Worm (Caenorhabditis elegans) whole organism, young adult: ENCODE results near the gene col-118.

ENCODE experiments used
- B0019.2 ChIP-seq: fragments of 200-800 bp; sonication (Bioruptor generic); conservative IDR thresholded peaks from 2 replicates; pipeline ENCODE4 v1.3.6; 2022; ENCODE audit warnings: missing genetic modification reagents, missing genetic modification characterization, missing compliant biosample characterization
- D2030.7 ChIP-seq: fragments of 200-800 bp; sonication (Bioruptor generic); IDR thresholded peaks from 2 replicates; pipeline ENCODE4 v1.3.6; 2022; ENCODE audit warnings: missing genetic modification reagents, missing genetic modification characterization, missing compliant biosample characterization
- F22D6.2 ChIP-seq: sonication (generic microtip); optimal IDR thresholded peaks from 2 replicates; lab custom pipeline; 2016; ENCODE audit warnings: mild to moderate bottlenecking, missing genetic modification characterization, missing compliant biosample characterization
- F39B2.1 ChIP-seq: fragments of 200-800 bp; sonication (Bioruptor generic); IDR thresholded peaks from 2 replicates; pipeline ENCODE4 v1.3.6; 2022; ENCODE audit warnings: missing genetic modification reagents, missing genetic modification characterization, missing compliant biosample characterization
- K11D2.4 ChIP-seq: fragments of 200-800 bp; sonication (Bioruptor generic); IDR thresholded peaks from 2 replicates; pipeline ENCODE4 v1.3.6; 2022; ENCODE audit warnings: missing genetic modification reagents, missing genetic modification characterization, missing compliant biosample characterization
- Y67H2A.10 ChIP-seq: fragments of 200-800 bp; sonication (Bioruptor generic); conservative IDR thresholded peaks from 2 replicates; pipeline ENCODE4 v1.3.6; 2022; ENCODE audit warnings: missing genetic modification reagents, missing genetic modification characterization, missing compliant biosample characterization
- Y79H2A.3 ChIP-seq: fragments of 200-800 bp; sonication (Bioruptor generic); conservative IDR thresholded peaks from 2 replicates; pipeline ENCODE4 v1.3.6; 2022; ENCODE audit warnings: missing genetic modification reagents, missing genetic modification characterization, missing compliant biosample characterization
- Y95B8A.8 ChIP-seq: fragments of 200-800 bp; sonication (Bioruptor generic); IDR thresholded peaks from 2 replicates; pipeline ENCODE4 v1.3.6; 2022; ENCODE audit warnings: missing genetic modification reagents, missing genetic modification characterization, missing compliant biosample characterization
- ZK185.1 ChIP-seq: sonication (generic microtip); optimal IDR thresholded peaks from 2 replicates; lab custom pipeline; 2016; ENCODE audit warnings: mild to moderate bottlenecking, missing genetic modification characterization, missing compliant biosample characterization; ENCODE audit not compliant: poor library complexity, severe bottlenecking
- athp-1 ChIP-seq: sonication (generic microtip); optimal IDR thresholded peaks from 2 replicates; lab custom pipeline; 2017; ENCODE audit warnings: mild to moderate bottlenecking, missing genetic modification characterization, missing compliant biosample characterization
- attf-3 ChIP-seq: fragments of 200-800 bp; sonication (Bioruptor generic); conservative IDR thresholded peaks from 2 replicates; pipeline ENCODE4 v1.3.6; 2022; ENCODE audit warnings: missing genetic modification reagents, missing genetic modification characterization, missing compliant biosample characterization
- bed-2 ChIP-seq: fragments of 200-800 bp; sonication (Bioruptor generic); IDR thresholded peaks from 2 replicates; pipeline ENCODE4 v1.3.6; 2022; ENCODE audit warnings: missing genetic modification reagents, missing genetic modification characterization, missing compliant biosample characterization
- ceh-27 ChIP-seq: fragments of 200-800 bp; sonication (Bioruptor generic); optimal IDR thresholded peaks from 2 replicates; lab custom pipeline; 2018; ENCODE audit warnings: mild to moderate bottlenecking, missing genetic modification characterization, moderate library complexity, missing compliant biosample characterization
- ceh-40 ChIP-seq: fragments of 200-800 bp; sonication (Bioruptor generic); IDR thresholded peaks from 2 replicates; pipeline ENCODE4 v1.3.6; 2022; ENCODE audit warnings: missing genetic modification characterization, missing compliant biosample characterization
- ceh-91 ChIP-seq: fragments of 200-800 bp; sonication (Bioruptor generic); IDR thresholded peaks from 2 replicates; pipeline ENCODE4 v1.3.6; 2022; ENCODE audit warnings: missing genetic modification reagents, missing genetic modification characterization, missing compliant biosample characterization
- die-1 ChIP-seq: sonication (generic microtip); optimal IDR thresholded peaks from 2 replicates; lab custom pipeline; 2016; ENCODE audit warnings: missing genotype, mild to moderate bottlenecking, missing genetic modification characterization, missing compliant biosample characterization
- egl-44 ChIP-seq: fragments of 200-800 bp; sonication (Bioruptor generic); IDR thresholded peaks from 2 replicates; pipeline ENCODE4 v1.3.6; 2022; ENCODE audit warnings: missing genetic modification reagents, missing genetic modification characterization, missing compliant biosample characterization
- egrh-3 ChIP-seq: fragments of 200-800 bp; sonication (Bioruptor generic); IDR thresholded peaks from 2 replicates; pipeline ENCODE4 v1.3.6; 2022; ENCODE audit warnings: missing genetic modification reagents, missing genetic modification characterization, missing compliant biosample characterization
- ekl-4 ChIP-seq: fragments of 200-800 bp; sonication (Bioruptor generic); IDR thresholded peaks from 2 replicates; pipeline ENCODE4 v1.3.6; 2022; ENCODE audit warnings: missing genetic modification reagents, missing genetic modification characterization, missing compliant biosample characterization
- hlh-26 ChIP-seq: fragments of 200-800 bp; sonication (Bioruptor generic); conservative IDR thresholded peaks from 2 replicates; pipeline ENCODE4 v1.3.6; 2022; ENCODE audit warnings: missing genetic modification reagents, missing genetic modification characterization, missing compliant biosample characterization
- hrde-1 ChIP-seq: sonication (generic microtip); optimal IDR thresholded peaks from 2 replicates; lab custom pipeline; 2016; ENCODE audit warnings: missing genetic modification characterization, mild to moderate bottlenecking, missing compliant biosample characterization, moderate library complexity, missing genotype, missing genetic modification reagents, borderline replicate concordance
- let-607 ChIP-seq, 2 experiments: fragments of 200-800 bp in 1 of 2; sonication (Bioruptor generic) in 1 of 2; sonication (generic microtip) in 1 of 2; optimal IDR thresholded peaks; 2 replicates each; lab custom pipeline; 2016 to 2018; ENCODE audit warnings: mild to moderate bottlenecking in 2 of 2, missing compliant biosample characterization in 2 of 2, missing genetic modification characterization in 2 of 2, moderate library complexity in 2 of 2, missing genotype in 1 of 2
- lin-26 ChIP-seq: fragments of 200-800 bp; sonication (Bioruptor generic); IDR thresholded peaks from 2 replicates; pipeline ENCODE4 v1.3.6; 2022; ENCODE audit warnings: missing genetic modification reagents, missing genetic modification characterization, missing compliant biosample characterization
- lin-35 ChIP-seq, 3 experiments: fragments of 150-350 bp in 2 of 3; sonication (generic microtip) in 1 of 3; optimal IDR thresholded peaks; 2 replicates each; lab custom pipeline; 2014 to 2018; ENCODE audit warnings: missing biosample characterization in 3 of 3, missing genetic modification characterization in 3 of 3, missing genetic modification reagents in 3 of 3
- lsl-1 ChIP-seq: fragments of 200-800 bp; sonication (Bioruptor generic); optimal IDR thresholded peaks from 2 replicates; lab custom pipeline; 2018; ENCODE audit warnings: mild to moderate bottlenecking, missing genetic modification characterization, moderate library complexity, missing compliant biosample characterization
- lsy-27 ChIP-seq: sonication (generic microtip); optimal IDR thresholded peaks from 2 replicates; lab custom pipeline; 2017; ENCODE audit warnings: missing genetic modification characterization, mild to moderate bottlenecking, missing compliant biosample characterization, antibody characterized with exemption, missing genotype, borderline replicate concordance; ENCODE audit not compliant: insufficient read depth
- madf-3 ChIP-seq: fragments of 200-800 bp; sonication (Bioruptor generic); IDR thresholded peaks from 2 replicates; pipeline ENCODE4 v1.3.6; 2022; ENCODE audit warnings: missing genetic modification reagents, missing genetic modification characterization, missing compliant biosample characterization
- madf-6 ChIP-seq: fragments of 200-800 bp; sonication (Bioruptor generic); IDR thresholded peaks from 2 replicates; pipeline ENCODE4 v1.3.6; 2022; ENCODE audit warnings: missing genetic modification reagents, missing genetic modification characterization, missing compliant biosample characterization
- mcd-1 ChIP-seq: fragments of 200-800 bp; sonication (Bioruptor generic); IDR thresholded peaks from 2 replicates; pipeline ENCODE4 v1.3.6; 2022; ENCODE audit warnings: missing genetic modification reagents, missing genetic modification characterization, missing compliant biosample characterization
- nfya-2 ChIP-seq: fragments of 200-800 bp; sonication (Bioruptor generic); IDR thresholded peaks from 2 replicates; pipeline ENCODE4 v1.3.6; 2022; ENCODE audit warnings: missing genetic modification reagents, missing genetic modification characterization, missing compliant biosample characterization
- nfyb-1 ChIP-seq: fragments of 200-800 bp; sonication (Bioruptor generic); IDR thresholded peaks from 2 replicates; pipeline ENCODE4 v1.3.6; 2022; ENCODE audit warnings: missing genetic modification reagents, missing genetic modification characterization, missing compliant biosample characterization
- nhr-120 ChIP-seq: fragments of 200-800 bp; sonication (Bioruptor generic); IDR thresholded peaks from 2 replicates; pipeline ENCODE4 v1.3.6; 2022; ENCODE audit warnings: missing genetic modification characterization, missing compliant biosample characterization
- nhr-179 ChIP-seq: sonication (generic microtip); optimal IDR thresholded peaks from 2 replicates; lab custom pipeline; 2016; ENCODE audit warnings: mild to moderate bottlenecking, missing genetic modification characterization, missing compliant biosample characterization
- nhr-27 ChIP-seq: fragments of 200-800 bp; sonication (Bioruptor generic); optimal IDR thresholded peaks from 2 replicates; lab custom pipeline; 2018; ENCODE audit warnings: mild to moderate bottlenecking, missing genetic modification characterization, moderate library complexity, missing compliant biosample characterization
- nhr-80 ChIP-seq: sonication (generic microtip); optimal IDR thresholded peaks from 2 replicates; lab custom pipeline; 2016; ENCODE audit warnings: missing genetic modification characterization, missing compliant biosample characterization
- pbrm-1 ChIP-seq: fragments of 200-800 bp; sonication (Bioruptor generic); IDR thresholded peaks from 2 replicates; pipeline ENCODE4 v1.3.6; 2022; ENCODE audit warnings: missing genetic modification reagents, missing genetic modification characterization, missing compliant biosample characterization
- pha-4 ChIP-seq: fragments of 150-350 bp; sonication (generic microtip); optimal IDR thresholded peaks from 2 replicates; lab custom pipeline; 2014; ENCODE audit warnings: missing biosample characterization, missing genetic modification reagents, missing genetic modification characterization
- repo-1 ChIP-seq: sonication (generic microtip); optimal IDR thresholded peaks from 2 replicates; lab custom pipeline; 2017; ENCODE audit warnings: mild to moderate bottlenecking, missing genetic modification characterization, missing compliant biosample characterization
- sdz-38 ChIP-seq: sonication (generic microtip); optimal IDR thresholded peaks from 2 replicates; lab custom pipeline; 2016; ENCODE audit warnings: missing genotype, missing genetic modification characterization, missing compliant biosample characterization
- snpc-4 ChIP-seq, 5 experiments: fragments of 150-350 bp in 1 of 5; sonication (generic microtip) in 4 of 5; optimal IDR thresholded peaks; 2 replicates each; lab custom pipeline; 2014 to 2018; ENCODE audit warnings: missing genetic modification characterization in 5 of 5, missing biosample characterization in 3 of 5, antibody characterized with exemption in 2 of 5, mild to moderate bottlenecking in 2 of 5, missing compliant biosample characterization in 2 of 5, missing genotype in 2 of 5, moderate library complexity in 2 of 5, missing genetic modification reagents in 1 of 5
- tbx-9 ChIP-seq: sonication (generic microtip); optimal IDR thresholded peaks from 2 replicates; lab custom pipeline; 2016; ENCODE audit warnings: borderline replicate concordance, missing genetic modification characterization, inconsistent platforms, missing compliant biosample characterization
- tlf-1 ChIP-seq: fragments of 200-800 bp; sonication (Bioruptor generic); optimal IDR thresholded peaks from 2 replicates; lab custom pipeline; 2018; ENCODE audit warnings: mild to moderate bottlenecking, missing genetic modification characterization, missing compliant biosample characterization
- unc-130 ChIP-seq: sonication (generic microtip); optimal IDR thresholded peaks from 2 replicates; lab custom pipeline; 2016; ENCODE audit warnings: missing genetic modification reagents, missing genetic modification characterization, missing compliant biosample characterization
- unc-62 ChIP-seq: fragments of 150-350 bp; optimal IDR thresholded peaks from 2 replicates; lab custom pipeline; 2014; ENCODE audit warnings: missing biosample characterization, missing genetic modification reagents, missing genetic modification characterization
- xnd-1 ChIP-seq: sonication (generic microtip); optimal IDR thresholded peaks from 2 replicates; lab custom pipeline; 2016; ENCODE audit warnings: missing genotype, missing genetic modification reagents, missing genetic modification characterization, missing compliant biosample characterization
- ztf-18 ChIP-seq: sonication (generic microtip); optimal IDR thresholded peaks from 2 replicates; lab custom pipeline; 2016; ENCODE audit warnings: missing genotype, mild to moderate bottlenecking, missing genetic modification characterization, missing compliant biosample characterization
- ztf-3 ChIP-seq: fragments of 200-800 bp; sonication (Bioruptor generic); optimal IDR thresholded peaks from 2 replicates; lab custom pipeline; 2018; ENCODE audit warnings: mild to moderate bottlenecking, missing genetic modification characterization, missing compliant biosample characterization

Gene col-118

ce11 chrIV:8888525-8889026 is 40.6 kb downstream of the col-118 start, which contains the start of gene oma-1 (continued):
- TF ChIP-seq ceh-40: no peak
- no peak for TF ChIP-seq egrh-3 (GFP tag; lab: Robert Waterston, UW)
- TF ChIP-seq nfyb-1 (GFP tag; lab: Robert Waterston, UW): no peak
- no peak for TF ChIP-seq bed-2 (GFP tag; lab: Robert Waterston, UW)
- no peak for TF ChIP-seq hlh-26 (GFP tag; lab: Robert Waterston, UW)
- no peak for TF ChIP-seq nhr-80 (tag; lab: Kevin White, UChicago)
- no peak for TF ChIP-seq F22D6.2 (tag; lab: Kevin White, UChicago)
- TF ChIP-seq ekl-4 (GFP tag; lab: Robert Waterston, UW): no peak
- no peak for TF ChIP-seq Y79H2A.3 (GFP tag; lab: Robert Waterston, UW)
- TF ChIP-seq nhr-179: no peak
- no peak for TF ChIP-seq unc-62 (GFP tag; lab: Kevin White, UChicago)
- TF ChIP-seq attf-3 (GFP tag; lab: Robert Waterston, UW): peak; percentile 56; the same call in 1 of the 2 replicates
- TF ChIP-seq madf-6 (GFP tag; lab: Robert Waterston, UW): peak; percentile 99
- TF ChIP-seq D2030.7 (GFP tag; lab: Robert Waterston, UW): peak; percentile 88
- no peak for TF ChIP-seq egl-44 (GFP tag; lab: Robert Waterston, UW)
- no peak for TF ChIP-seq nfya-2 (GFP tag; lab: Robert Waterston, UW)
- no peak; the same call in 1 of the 2 replicates for TF ChIP-seq madf-3 (GFP tag; lab: Robert Waterston, UW)
- peak; percentile 78 for TF ChIP-seq tlf-1 (GFP tag; lab: Kevin White, UChicago)
- no peak for TF ChIP-seq lsy-27 (tag; lab: Kevin White, UChicago)
- TF ChIP-seq tbx-9 (tag; lab: Kevin White, UChicago): no peak
- peak; percentile 91 for TF ChIP-seq ceh-91 (GFP tag; lab: Robert Waterston, UW)
- TF ChIP-seq unc-130 (GFP tag; lab: Kevin White, UChicago): peak; percentile 44
- no peak for TF ChIP-seq pha-4 (tag; lab: Kevin White, UChicago)
- TF ChIP-seq mcd-1 (GFP tag; lab: Robert Waterston, UW): no peak
- no peak for TF ChIP-seq repo-1 (tag; lab: Kevin White, UChicago)
- TF ChIP-seq sdz-38 (tag; lab: Kevin White, UChicago): no peak
- peak; percentile 95 for TF ChIP-seq xnd-1 (tag; lab: Kevin White, UChicago)
- peak in 1 of 3 experiments; percentile 64 for TF ChIP-seq lin-35 (GFP tag; optimal IDR thresholded peaks at IDR 0.05; lab: Kevin White, UChicago)
- no peak; the same call in 1 of the 2 replicates for TF ChIP-seq pbrm-1
- TF ChIP-seq Y67H2A.10 (GFP tag; lab: Robert Waterston, UW): no peak
- no peak for TF ChIP-seq hrde-1
- TF ChIP-seq Y95B8A.8 (GFP tag; lab: Robert Waterston, UW): 0 out of 2 replicates have a peak, but pooled peaks have one; percentile 41
- TF ChIP-seq nhr-27 (tag; lab: Kevin White, UChicago): no peak
- no peak for TF ChIP-seq athp-1 (tag; lab: Kevin White, UChicago)
- TF ChIP-seq ZK185.1: no peak
- no peak for TF ChIP-seq die-1 (tag; lab: Kevin White, UChicago)
- TF ChIP-seq K11D2.4 (GFP tag; lab: Robert Waterston, UW): no peak
- TF ChIP-seq lin-26 (GFP tag; lab: Robert Waterston, UW): no peak
- TF ChIP-seq let-607 (tag; optimal IDR thresholded peaks at IDR 0.05; lab: Kevin White, UChicago): no peak
- peak; percentile 49 for TF ChIP-seq ztf-18 (tag; lab: Kevin White, UChicago)
- no peak for TF ChIP-seq ceh-27 (GFP tag; lab: Kevin White, UChicago)
- TF ChIP-seq snpc-4 (GFP tag; optimal IDR thresholded peaks at IDR 0.05; lab: Kevin White, UChicago): no peak
- peak in 2 of 4 experiments; percentile 10 to 36 for TF ChIP-seq snpc-4 (tag; optimal IDR thresholded peaks at IDR 0.05; lab: Kevin White, UChicago)
- peak; percentile 36; the same call in 1 of the 2 replicates for TF ChIP-seq B0019.2 (GFP tag; lab: Robert Waterston, UW)
- no peak for TF ChIP-seq F39B2.1 (GFP tag; lab: Robert Waterston, UW)
- no peak for TF ChIP-seq nhr-120
- no peak for TF ChIP-seq ztf-3 (GFP tag; lab: Kevin White, UChicago)
- TF ChIP-seq lsl-1 (GFP tag; lab: Kevin White, UChicago): peak; percentile 99
